Fruit fly (Drosophila melanogaster) whole organism, embryonic: ENCODE results near the gene Atg2.

Source experiments
- Atf6 ChIP-seq: fragments of 200-800 bp; sonication (Bioruptor generic); IDR thresholded peaks from 2 replicates; pipeline ENCODE4 v1.3.6; 2022; ENCODE audit warnings: missing biosample characterization, missing genetic modification characterization
- Bteb2 ChIP-seq: fragments of 200-800 bp; sonication (Bioruptor generic); optimal IDR thresholded peaks from 2 replicates; lab custom pipeline; 2016; ENCODE audit warnings: missing biosample characterization, missing genetic modification characterization
- CG10209 ChIP-seq: fragments of 200-800 bp; sonication (Bioruptor generic); optimal IDR thresholded peaks from 3 replicates; lab custom pipeline; 2017; ENCODE audit warnings: missing biosample characterization, mild to moderate bottlenecking, missing genetic modification characterization, missing genetic modification reagents
- CG1024 ChIP-seq: fragments of 200-800 bp; sonication (Bioruptor generic); IDR thresholded peaks from 2 replicates; pipeline ENCODE4 v1.3.6; 2022; ENCODE audit warnings: missing biosample characterization, missing genetic modification characterization
- CG11504 ChIP-seq: fragments of 200-800 bp; sonication (Bioruptor generic); optimal IDR thresholded peaks from 3 replicates; lab custom pipeline; 2019; ENCODE audit warnings: missing biosample characterization, mild to moderate bottlenecking, missing genetic modification characterization, moderate library complexity
- CG12219 ChIP-seq: fragments of 200-800 bp; sonication (Bioruptor generic); optimal IDR thresholded peaks from 3 replicates; lab custom pipeline; 2018; ENCODE audit warnings: missing biosample characterization, mild to moderate bottlenecking, missing genetic modification characterization
- CG12236 ChIP-seq: fragments of 200-800 bp; sonication (Bioruptor generic); optimal IDR thresholded peaks from 2 replicates; lab custom pipeline; 2016; ENCODE audit warnings: missing biosample characterization, missing genetic modification characterization
- CG14441 ChIP-seq: fragments of 200-800 bp; sonication (Bioruptor generic); IDR thresholded peaks from 2 replicates; pipeline ENCODE4 v1.3.6; 2022; ENCODE audit warnings: missing biosample characterization, missing genetic modification characterization
- CG16813 ChIP-seq: fragments of 200-800 bp; sonication (Bioruptor generic); IDR thresholded peaks from 3 replicates; pipeline ENCODE4 v1.3.6; 2022; ENCODE audit warnings: missing biosample characterization, missing genetic modification characterization; ENCODE audit not compliant: partially characterized antibody
- CG18599 ChIP-seq: fragments of 200-800 bp; sonication (Bioruptor generic); optimal IDR thresholded peaks from 3 replicates; lab custom pipeline; 2017; ENCODE audit warnings: missing biosample characterization, missing genetic modification characterization, mild to moderate bottlenecking, moderate library complexity, missing genetic modification reagents
- CG33213 ChIP-seq: fragments of 200-800 bp; sonication (Bioruptor generic); optimal IDR thresholded peaks from 3 replicates; lab custom pipeline; 2016; ENCODE audit warnings: missing biosample characterization, missing genetic modification characterization
- CG3407 ChIP-seq: fragments of 200-800 bp; sonication (Bioruptor generic); optimal IDR thresholded peaks from 2 replicates; lab custom pipeline; 2018; ENCODE audit warnings: missing biosample characterization, mild to moderate bottlenecking, missing genetic modification characterization
- CG4617 ChIP-seq: fragments of 200-800 bp; sonication (Bioruptor generic); optimal IDR thresholded peaks from 3 replicates; lab custom pipeline; 2016; ENCODE audit warnings: missing biosample characterization, missing genetic modification characterization, borderline replicate concordance
- CG4707 ChIP-seq: fragments of 200-800 bp; sonication (Bioruptor generic); optimal IDR thresholded peaks from 2 replicates; lab custom pipeline; 2018; ENCODE audit warnings: missing biosample characterization, mild to moderate bottlenecking, missing genetic modification characterization, moderate library complexity
- CG6272 ChIP-seq: fragments of 200-800 bp; sonication (Bioruptor generic); IDR thresholded peaks from 2 replicates; pipeline ENCODE4 v1.3.6; 2022; ENCODE audit warnings: missing biosample characterization, missing genetic modification characterization
- CG6813 ChIP-seq: fragments of 200-800 bp; sonication (Bioruptor generic); optimal IDR thresholded peaks from 2 replicates; lab custom pipeline; 2017; ENCODE audit warnings: missing biosample characterization, missing genetic modification characterization, mild to moderate bottlenecking, moderate library complexity, missing genetic modification reagents
- CG7928 ChIP-seq: fragments of 200-800 bp; sonication (Bioruptor generic); optimal IDR thresholded peaks from 2 replicates; lab custom pipeline; 2017; ENCODE audit warnings: missing biosample characterization, mild to moderate bottlenecking, missing genetic modification characterization
- CHES-1-like ChIP-seq: fragments of 200-800 bp; sonication (Bioruptor generic); optimal IDR thresholded peaks from 2 replicates; lab custom pipeline; 2016; ENCODE audit warnings: missing biosample characterization, missing genetic modification characterization
- CTCF ChIP-seq: fragments of 200-800 bp; sonication (Bioruptor generic); optimal IDR thresholded peaks from 2 replicates; lab custom pipeline; 2017; ENCODE audit warnings: missing biosample characterization, mild to moderate bottlenecking, missing genetic modification characterization, moderate library complexity
- Chrac-16 ChIP-seq: fragments of 200-800 bp; sonication (Bioruptor generic); optimal IDR thresholded peaks from 3 replicates; lab custom pipeline; 2016; ENCODE audit warnings: missing biosample characterization, missing genetic modification characterization
- D ChIP-seq, 2 experiments: fragments of 200-800 bp in 1 of 2; fragments of >200 bp in 1 of 2; sonication (Bioruptor generic) in 1 of 2; optimal IDR thresholded peaks; 2 replicates in 1 of 2; 3 replicates in 1 of 2; lab custom pipeline; 2017; ENCODE audit warnings: mild to moderate bottlenecking in 1 of 2, missing biosample characterization in 1 of 2, missing genetic modification characterization in 1 of 2, missing genetic modification reagents in 1 of 2
- Hr3 ChIP-seq: fragments of 200-800 bp; sonication (Bioruptor generic); optimal IDR thresholded peaks from 3 replicates; lab custom pipeline; 2016; ENCODE audit warnings: missing biosample characterization, missing genetic modification characterization
- Lhr ChIP-seq: fragments of 200-800 bp; sonication (Bioruptor generic); optimal IDR thresholded peaks from 3 replicates; lab custom pipeline; 2017; ENCODE audit warnings: mild to moderate bottlenecking, missing biosample characterization, missing genetic modification reagents, missing genetic modification characterization
- Mrtf ChIP-seq: fragments of 200-800 bp; sonication (Bioruptor generic); IDR thresholded peaks from 3 replicates; pipeline ENCODE4 v1.3.6; 2022; ENCODE audit warnings: missing biosample characterization, missing genetic modification characterization
- Nf-YB ChIP-seq: fragments of 200-800 bp; sonication (Bioruptor generic); optimal IDR thresholded peaks from 3 replicates; lab custom pipeline; 2019; ENCODE audit warnings: missing biosample characterization, mild to moderate bottlenecking, missing genetic modification characterization, moderate library complexity
- Sox102F ChIP-seq: fragments of 200-800 bp; sonication (Bioruptor generic); optimal IDR thresholded peaks from 2 replicates; lab custom pipeline; 2018; ENCODE audit warnings: missing biosample characterization, mild to moderate bottlenecking, missing genetic modification characterization, moderate library complexity
- ash1 ChIP-seq: fragments of 200-800 bp; sonication (Bioruptor generic); optimal IDR thresholded peaks from 2 replicates; lab custom pipeline; 2018; ENCODE audit warnings: missing biosample characterization, mild to moderate bottlenecking, missing genetic modification characterization
- bowl ChIP-seq: fragments of 200-800 bp; sonication (Bioruptor generic); IDR thresholded peaks from 2 replicates; pipeline ENCODE4 v1.3.6; 2022; ENCODE audit warnings: missing biosample characterization, missing genetic modification characterization
- cg ChIP-seq: fragments of 200-800 bp; sonication (Bioruptor generic); optimal IDR thresholded peaks from 3 replicates; lab custom pipeline; 2019; ENCODE audit warnings: missing biosample characterization, mild to moderate bottlenecking, missing genetic modification characterization, moderate library complexity
- chinmo ChIP-seq: fragments of 200-800 bp; sonication (Bioruptor generic); IDR thresholded peaks from 4 replicates; pipeline ENCODE4 v1.3.6; 2022; ENCODE audit warnings: missing biosample characterization, missing genetic modification characterization; ENCODE audit not compliant: partially characterized antibody
- dm ChIP-seq: fragments of 200-800 bp; sonication (Bioruptor generic); optimal IDR thresholded peaks from 3 replicates; lab custom pipeline; 2016; ENCODE audit warnings: missing biosample characterization, missing genetic modification characterization
- exex ChIP-seq: fragments of 200-800 bp; sonication (Bioruptor generic); optimal IDR thresholded peaks from 4 replicates; lab custom pipeline; 2018; ENCODE audit warnings: missing biosample characterization, mild to moderate bottlenecking, missing genetic modification characterization, moderate library complexity
- grn ChIP-seq: fragments of 200-800 bp; sonication (Bioruptor generic); optimal IDR thresholded peaks from 3 replicates; lab custom pipeline; 2017; ENCODE audit warnings: missing biosample characterization, missing genetic modification characterization
- gro ChIP-seq: fragments of 200-800 bp; sonication (Bioruptor generic); optimal IDR thresholded peaks from 2 replicates; lab custom pipeline; 2016; ENCODE audit warnings: missing biosample characterization, missing genetic modification characterization
- her ChIP-seq: fragments of 200-800 bp; sonication (Bioruptor generic); optimal IDR thresholded peaks from 2 replicates; lab custom pipeline; 2016; ENCODE audit warnings: missing biosample characterization, missing genetic modification characterization
- hkb ChIP-seq, 2 experiments: fragments of 200-800 bp in 1 of 2; fragments of >200 bp in 1 of 2; sonication (Bioruptor generic) in 1 of 2; IDR thresholded peaks in 1 of 2; optimal IDR thresholded peaks in 1 of 2; 2 replicates each; pipeline versions ENCODE4 v1.3.6 to Lab custom; 2017 to 2022; ENCODE audit warnings: missing biosample characterization in 1 of 2, missing genetic modification characterization in 1 of 2
- lmd ChIP-seq: fragments of 200-800 bp; sonication (Bioruptor generic); IDR thresholded peaks from 2 replicates; pipeline ENCODE4 v1.3.6; 2022; ENCODE audit warnings: missing biosample characterization, missing genetic modification characterization
- lov ChIP-seq, 2 experiments: fragments of 200-800 bp in 1 of 2; fragments of >200 bp in 1 of 2; sonication (Bioruptor generic) in 1 of 2; IDR thresholded peaks in 1 of 2; optimal IDR thresholded peaks in 1 of 2; 2 replicates in 1 of 2; 3 replicates in 1 of 2; pipeline versions ENCODE4 v1.3.6 to Lab custom; 2017 to 2022; ENCODE audit warnings: missing biosample characterization in 1 of 2, missing genetic modification characterization in 1 of 2
- otp ChIP-seq: fragments of 200-800 bp; sonication (Bioruptor generic); IDR thresholded peaks from 3 replicates; pipeline ENCODE4, ENCODE4 v1.3.6; 2022; ENCODE audit warnings: missing biosample characterization, missing genetic modification characterization
- pum ChIP-seq: fragments of 200-800 bp; sonication (Bioruptor generic); optimal IDR thresholded peaks from 2 replicates; lab custom pipeline; 2016; ENCODE audit warnings: missing biosample characterization, missing genetic modification characterization
- ranshi ChIP-seq: fragments of 200-800 bp; sonication (Bioruptor generic); IDR thresholded peaks from 2 replicates; pipeline ENCODE4 v1.3.6; 2022; ENCODE audit warnings: missing biosample characterization, missing genetic modification characterization
- rib ChIP-seq: fragments of 200-800 bp; sonication (Bioruptor generic); IDR thresholded peaks from 2 replicates; pipeline ENCODE4 v1.3.6; 2022; ENCODE audit warnings: missing biosample characterization, missing genetic modification characterization
- ro ChIP-seq: fragments of 200-800 bp; sonication (Bioruptor generic); IDR thresholded peaks from 2 replicates; pipeline ENCODE4 v1.3.6; 2022; ENCODE audit warnings: missing biosample characterization, missing genetic modification characterization
- row ChIP-seq: fragments of 200-800 bp; sonication (Bioruptor generic); IDR thresholded peaks from 3 replicates; pipeline ENCODE4 v1.3.6; 2022; ENCODE audit warnings: missing biosample characterization, missing genetic modification characterization
- sc ChIP-seq, 3 experiments: fragments of >200 bp in 2 of 3; fragments of 200-800 bp in 1 of 3; sonication (Bioruptor generic) in 1 of 3; optimal IDR thresholded peaks; 2 replicates in 2 of 3; 3 replicates in 1 of 3; lab custom pipeline; 2017; ENCODE audit warnings: mild to moderate bottlenecking in 1 of 3, missing biosample characterization in 1 of 3, missing genetic modification characterization in 1 of 3, missing genetic modification reagents in 1 of 3
- tll ChIP-seq, 2 experiments: fragments of 200-800 bp in 1 of 2; fragments of >200 bp in 1 of 2; sonication (Bioruptor generic) in 1 of 2; optimal IDR thresholded peaks; 2 replicates each; lab custom pipeline; 2017 to 2019; ENCODE audit warnings: missing biosample characterization in 2 of 2, missing genetic modification characterization in 2 of 2, mild to moderate bottlenecking in 1 of 2, moderate library complexity in 1 of 2
- twi ChIP-seq: fragments of 200-800 bp; optimal IDR thresholded peaks from 2 replicates; lab custom pipeline; 2019; ENCODE audit warnings: missing biosample characterization, mild to moderate bottlenecking, missing genetic modification characterization, moderate library complexity
- zfh2 ChIP-seq: fragments of 200-800 bp; sonication (Bioruptor generic); optimal IDR thresholded peaks from 2 replicates; lab custom pipeline; 2016; ENCODE audit warnings: missing biosample characterization, missing genetic modification characterization

Atg2 gene

DNA sequence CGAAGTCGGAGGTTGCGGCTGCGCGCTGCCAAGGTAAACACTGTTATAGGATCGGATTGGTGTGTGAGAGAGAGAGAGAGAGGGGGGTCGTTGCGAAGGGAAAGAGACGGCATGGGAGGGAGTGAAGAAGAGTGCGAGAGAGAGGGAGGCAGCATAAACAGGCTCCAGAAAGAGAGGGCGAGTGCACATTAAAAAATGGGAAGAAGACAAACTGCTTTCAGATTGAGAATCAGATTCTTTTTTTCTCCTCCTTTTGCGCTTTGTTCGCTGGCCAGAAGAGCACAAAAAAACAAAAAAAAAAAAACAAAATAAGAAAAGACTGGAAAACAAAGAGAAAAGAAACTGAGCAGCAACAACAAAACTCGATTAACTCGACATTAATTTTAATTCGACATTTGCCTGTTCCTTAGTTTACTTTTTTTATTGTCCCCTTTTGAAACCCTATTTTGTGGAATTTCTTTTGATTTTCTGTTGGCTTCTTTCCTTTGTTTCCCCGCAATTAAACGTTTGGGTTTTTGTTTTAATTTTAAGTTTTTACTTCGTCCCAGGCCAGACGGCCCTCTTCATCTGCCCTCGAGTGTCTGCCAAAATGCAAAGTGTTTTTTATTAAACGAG, 34.2 kb downstream of the Atg2 start (continued):
- TF ChIP-seq sc (optimal IDR thresholded peaks at IDR 0.05; lab: Kevin White, UChicago) (no peak), sc (GFP tag; optimal IDR thresholded peaks at IDR 0.05; lab: Kevin White, UChicago) (no peak), her (GFP tag; lab: Kevin White, UChicago) (no peak), ranshi (no peak), grn (no peak), cg (GFP tag; lab: Kevin White, UChicago) (no peak), Chrac-16 (GFP tag; lab: Kevin White, UChicago) (no peak), CG10209 (no peak), D (optimal IDR thresholded peaks at IDR 0.05; lab: Kevin White, UChicago) (no peak), D (GFP tag; optimal IDR thresholded peaks at IDR 0.05; lab: Kevin White, UChicago) (peak; percentile 0), bowl (GFP tag; lab: Robert Waterston, UW) (no peak), CG4707 (no peak), hkb (optimal IDR thresholded peaks at IDR 0.05; lab: Kevin White, UChicago) (no peak), hkb (GFP tag; IDR thresholded peaks at IDR 0.05; lab: Robert Waterston, UW) (no peak), zfh2 (GFP tag; lab: Kevin White, UChicago) (no peak), Sox102F (GFP tag; lab: Kevin White, UChicago) (peak; percentile 11), gro (no peak), CG33213 (GFP tag; lab: Kevin White, UChicago) (no peak), CG3407 (GFP tag; lab: Kevin White, UChicago) (no peak), CHES-1-like (no peak), dm (GFP tag; lab: Kevin White, UChicago) (no peak), chinmo (GFP tag; lab: Robert Waterston, UW) (0 out of 4 replicates have a peak, but pooled peaks have one; percentile 41), ro (no peak), CG6813 (GFP tag; lab: Kevin White, UChicago) (no peak), CG14441 (GFP tag; lab: Robert Waterston, UW) (peak; percentile 28; the same call in 1 of the 2 replicates), Lhr (GFP tag; lab: Kevin White, UChicago) (no peak), Hr3 (GFP tag; lab: Kevin White, UChicago) (no peak), CTCF (GFP tag; lab: Kevin White, UChicago) (no peak), Atf6 (GFP tag; lab: Robert Waterston, UW) (no peak), CG18599 (GFP tag; lab: Kevin White, UChicago) (no peak), pum (GFP tag; lab: Kevin White, UChicago) (no peak), CG6272 (GFP tag; lab: Robert Waterston, UW) (no peak), row (GFP tag; lab: Robert Waterston, UW) (0 out of 3 replicates have a peak, but pooled peaks have one; percentile 22), otp (GFP tag; lab: Robert Waterston, UW) (0 out of 3 replicates have a peak, but pooled peaks have one; percentile 6), CG1024 (GFP tag; lab: Robert Waterston, UW) (no peak), Mrtf (GFP tag; lab: Robert Waterston, UW) (no peak), CG12219 (GFP tag; lab: Kevin White, UChicago) (no peak), CG12236 (GFP tag; lab: Kevin White, UChicago) (no peak), ash1 (GFP tag; lab: Kevin White, UChicago) (no peak), CG4617 (GFP tag; lab: Kevin White, UChicago) (no peak), CG16813 (no peak), CG7928 (GFP tag; lab: Kevin White, UChicago) (no peak), twi (tag; lab: Kevin White, UChicago) (no peak), Nf-YB (no peak), lmd (GFP tag; lab: Robert Waterston, UW) (no peak), CG11504 (tag; lab: Kevin White, UChicago) (peak; percentile 15), tll (GFP tag; optimal IDR thresholded peaks at IDR 0.05; lab: Kevin White, UChicago) (no peak), lov (optimal IDR thresholded peaks at IDR 0.05; lab: Kevin White, UChicago) (no peak), lov (GFP tag; IDR thresholded peaks at IDR 0.05; lab: Robert Waterston, UW) (0 out of 3 replicates have a peak, but pooled peaks have one; percentile 66), Bteb2 (GFP tag; lab: Kevin White, UChicago) (no peak), rib (GFP tag; lab: Robert Waterston, UW) (no peak), exex (tag; lab: Kevin White, UChicago) (no peak)
